Fruit fly (Drosophila melanogaster) whole organism, wandering third instar larva: Measurements from ENCODE around the gene Wdr92.

Source experiments
- Abd-B ChIP-seq: fragments of >200 bp; optimal IDR thresholded peaks from 2 replicates; lab custom pipeline; 2017; ENCODE audit warnings: missing biosample characterization, missing genetic modification characterization
- CG32264 ChIP-seq: fragments of 200-800 bp; sonication (Bioruptor generic); optimal IDR thresholded peaks from 2 replicates; lab custom pipeline; 2016; ENCODE audit warnings: missing biosample characterization, missing genetic modification characterization
- CG9705 ChIP-seq: fragments of 200-800 bp; sonication (Bioruptor generic); optimal IDR thresholded peaks from 2 replicates; lab custom pipeline; 2018; ENCODE audit warnings: missing biosample characterization, mild to moderate bottlenecking, missing genetic modification characterization
- CrebA ChIP-seq: fragments of 200-800 bp; sonication (Bioruptor generic); optimal IDR thresholded peaks from 2 replicates; lab custom pipeline; 2016; ENCODE audit warnings: missing biosample characterization, mild to moderate bottlenecking, missing genetic modification characterization, borderline replicate concordance
- Dif ChIP-seq: fragments of 200-275, 200-300 bp; sonication (Bioruptor generic); optimal IDR thresholded peaks from 2 replicates; lab custom pipeline; 2018; ENCODE audit warnings: missing biosample characterization, missing genetic modification characterization; ENCODE audit not compliant: partially characterized antibody
- GATAd ChIP-seq: sonication (Bioruptor generic); optimal IDR thresholded peaks from 2 replicates; lab custom pipeline; 2016; ENCODE audit warnings: missing biosample characterization, missing genetic modification characterization
- HLH106 ChIP-seq: fragments of 200-800 bp; optimal IDR thresholded peaks from 3 replicates; lab custom pipeline; 2019; ENCODE audit warnings: missing biosample characterization, mild to moderate bottlenecking, missing genetic modification characterization, moderate library complexity
- Hnf4 ChIP-seq: fragments of 200-800 bp; sonication (Bioruptor generic); optimal IDR thresholded peaks from 2 replicates; lab custom pipeline; 2016; ENCODE audit warnings: missing biosample characterization, mild to moderate bottlenecking, missing genetic modification characterization
- Hr83 ChIP-seq: fragments of 200-300 bp; sonication (Bioruptor generic); optimal IDR thresholded peaks from 2 replicates; lab custom pipeline; 2016; ENCODE audit warnings: missing biosample characterization, mild to moderate bottlenecking, missing genetic modification characterization, moderate library complexity; ENCODE audit not compliant: poor library complexity, severe bottlenecking
- Jra ChIP-seq: sonication (Bioruptor generic); optimal IDR thresholded peaks from 2 replicates; lab custom pipeline; 2016; ENCODE audit warnings: missing biosample characterization, missing genetic modification characterization
- Mio ChIP-seq: sonication (Bioruptor generic); optimal IDR thresholded peaks from 2 replicates; lab custom pipeline; 2016; ENCODE audit warnings: missing biosample characterization, missing genetic modification characterization
- Myc ChIP-seq: fragments of >200 bp; optimal IDR thresholded peaks from 2 replicates; lab custom pipeline; 2017
- N ChIP-seq: fragments of >200 bp; optimal IDR thresholded peaks from 2 replicates; lab custom pipeline; 2018; ENCODE audit warnings: missing biosample characterization, missing external identifiers, missing genetic modification characterization
- OdsH ChIP-seq: fragments of 200-800 bp; sonication (Bioruptor generic); optimal IDR thresholded peaks from 2 replicates; lab custom pipeline; 2016; ENCODE audit warnings: missing biosample characterization, mild to moderate bottlenecking, missing genetic modification characterization
- Rel ChIP-seq, 2 experiments: fragments of 200-800 bp; sonication (Bioruptor generic) in 1 of 2; optimal IDR thresholded peaks; 2 replicates in 1 of 2; 3 replicates in 1 of 2; lab custom pipeline; 2016 to 2019; ENCODE audit warnings: mild to moderate bottlenecking in 2 of 2, missing biosample characterization in 2 of 2, missing genetic modification characterization in 2 of 2, moderate library complexity in 1 of 2
- Sp1 ChIP-seq: fragments of 200-800 bp; sonication (Bioruptor generic); optimal IDR thresholded peaks from 3 replicates; lab custom pipeline; 2019; ENCODE audit warnings: missing biosample characterization, mild to moderate bottlenecking, missing genetic modification characterization, moderate library complexity
- Vsx2 ChIP-seq: fragments of 200-300, 225-300 bp; sonication (Bioruptor generic); optimal IDR thresholded peaks from 2 replicates; lab custom pipeline; 2018; ENCODE audit warnings: missing biosample characterization, missing genetic modification characterization; ENCODE audit not compliant: partially characterized antibody
- br ChIP-seq: fragments of 200-800 bp; sonication (Bioruptor generic); optimal IDR thresholded peaks from 2 replicates; lab custom pipeline; 2016; ENCODE audit warnings: missing biosample characterization, missing genetic modification characterization
- dl ChIP-seq, 2 experiments: fragments of 175-275, 200-275 bp in 1 of 2; fragments of 200-275 bp in 1 of 2; sonication (Bioruptor generic); optimal IDR thresholded peaks; lab custom pipeline; 2018; ENCODE audit warnings: mild to moderate bottlenecking in 2 of 2, missing biosample characterization in 2 of 2, missing genetic modification characterization in 2 of 2, moderate library complexity in 2 of 2; ENCODE audit not compliant: partially characterized antibody in 2 of 2, insufficient read depth in 1 of 2
- dmrt93B ChIP-seq: fragments of 200-800 bp; sonication (Bioruptor generic); optimal IDR thresholded peaks from 2 replicates; lab custom pipeline; 2018; ENCODE audit warnings: missing biosample characterization, mild to moderate bottlenecking, missing genetic modification characterization
- dsf ChIP-seq: sonication (Bioruptor generic); optimal IDR thresholded peaks from 2 replicates; lab custom pipeline; 2016; ENCODE audit warnings: missing biosample characterization, missing genetic modification characterization, borderline replicate concordance
- ey ChIP-seq: fragments of 200-800 bp; sonication (Bioruptor generic); optimal IDR thresholded peaks from 2 replicates; lab custom pipeline; 2016; ENCODE audit warnings: missing biosample characterization, missing genetic modification characterization
- foxo ChIP-seq, 2 experiments: fragments of 200-800 bp; sonication (Bioruptor generic); optimal IDR thresholded peaks; 2 replicates in 1 of 2; 3 replicates in 1 of 2; lab custom pipeline; 2016 to 2017; ENCODE audit warnings: missing biosample characterization in 2 of 2, missing genetic modification characterization in 2 of 2
- fru ChIP-seq: fragments of 200-800 bp; sonication (Bioruptor generic); optimal IDR thresholded peaks from 3 replicates; lab custom pipeline; 2016; ENCODE audit warnings: missing biosample characterization, mild to moderate bottlenecking, missing genetic modification characterization
- h ChIP-seq: fragments of 200-800 bp; sonication (Bioruptor generic); optimal IDR thresholded peaks from 3 replicates; lab custom pipeline; 2016; ENCODE audit warnings: missing biosample characterization, mild to moderate bottlenecking, missing genetic modification characterization
- jim ChIP-seq: fragments of 175-275, 200-325 bp; sonication (Bioruptor generic); optimal IDR thresholded peaks from 2 replicates; lab custom pipeline; 2016; ENCODE audit warnings: missing biosample characterization, mild to moderate bottlenecking, missing genetic modification characterization
- lola ChIP-seq: fragments of >200 bp; optimal IDR thresholded peaks from 2 replicates; lab custom pipeline; 2017; ENCODE audit warnings: missing biosample characterization, missing genetic modification characterization
- pan ChIP-seq: fragments of >200 bp; optimal IDR thresholded peaks from 2 replicates; lab custom pipeline; 2017
- rgr ChIP-seq: fragments of 200-800 bp; sonication (Bioruptor generic); optimal IDR thresholded peaks from 3 replicates; lab custom pipeline; 2016; ENCODE audit warnings: missing biosample characterization, mild to moderate bottlenecking, missing genetic modification characterization
- sage ChIP-seq: fragments of 200-800 bp; sonication (Bioruptor generic); optimal IDR thresholded peaks from 2 replicates; lab custom pipeline; 2016; ENCODE audit warnings: missing biosample characterization, mild to moderate bottlenecking, missing genetic modification characterization
- sv ChIP-seq: fragments of 200-800 bp; sonication (Bioruptor generic); optimal IDR thresholded peaks from 3 replicates; lab custom pipeline; 2016; ENCODE audit warnings: missing biosample characterization, missing genetic modification characterization
- tai ChIP-seq: sonication (Bioruptor generic); optimal IDR thresholded peaks from 2 replicates; lab custom pipeline; 2016; ENCODE audit warnings: missing biosample characterization, missing genetic modification characterization
- usp ChIP-seq: fragments of >200 bp; optimal IDR thresholded peaks from 2 replicates; lab custom pipeline; 2017; ENCODE audit warnings: missing biosample characterization, missing genetic modification characterization
- woc ChIP-seq: sonication (Bioruptor generic); optimal IDR thresholded peaks from 2 replicates; lab custom pipeline; 2016; ENCODE audit warnings: missing biosample characterization, mild to moderate bottlenecking, missing genetic modification characterization

The Wdr92 gene

DNA sequence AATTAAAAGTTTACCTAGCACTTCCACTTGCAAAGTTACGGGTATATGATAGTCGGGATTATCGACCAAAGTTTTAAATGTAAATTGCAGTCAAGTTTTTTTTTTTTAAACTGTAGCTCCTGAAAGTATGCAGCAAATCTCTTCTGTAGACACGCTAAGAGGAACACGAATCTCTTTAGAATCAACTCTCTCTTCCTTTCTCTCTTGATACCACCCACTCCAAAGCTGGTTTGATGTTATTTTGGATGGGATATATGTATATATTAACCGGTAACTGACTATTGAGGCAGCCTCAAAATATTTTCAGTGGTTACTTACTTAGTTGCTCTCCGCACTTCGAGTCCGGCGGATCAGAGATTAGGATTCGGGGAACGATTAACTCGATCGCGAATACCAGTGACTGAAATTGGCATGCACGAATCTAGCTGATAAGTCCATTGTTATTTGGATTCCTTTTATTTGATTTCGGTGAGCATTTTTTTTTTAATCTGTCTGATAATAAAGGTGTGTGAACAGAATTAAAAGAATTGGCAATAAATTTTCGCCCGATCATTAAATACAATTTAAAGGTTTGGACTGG, 29.1 kb upstream of the Wdr92 start, which contains the start of gene CG7408:
CG7408 (plus strand) TSS at position 316 of the 580 bp plus-strand sequence.
- peak in 1 of 2 experiments; percentile 28 for TF ChIP-seq dl (GFP tag; optimal IDR thresholded peaks at IDR 0.05; lab: Kevin White, UChicago; ENCODE audit: insufficient read depth in 1 of 2, partially characterized antibody in 2 of 2)
- peak; percentile 49 for TF ChIP-seq h (GFP tag; lab: Kevin White, UChicago)
- TF ChIP-seq Sp1: no peak
- peak; percentile 28 for TF ChIP-seq Hnf4
- TF ChIP-seq dsf: no peak
- no peak for TF ChIP-seq Mio (GFP tag; lab: Kevin White, UChicago)
- TF ChIP-seq woc (GFP tag; lab: Kevin White, UChicago): no peak
- no peak for TF ChIP-seq jim (GFP tag; lab: Kevin White, UChicago)
- no peak for TF ChIP-seq tai (GFP tag; lab: Kevin White, UChicago)
- TF ChIP-seq sv: no peak
- no peak for TF ChIP-seq pan
- TF ChIP-seq HLH106 (tag; lab: Kevin White, UChicago): no peak
- TF ChIP-seq CrebA: peak; percentile 65
- TF ChIP-seq fru (GFP tag; lab: Kevin White, UChicago): peak; percentile 79
- TF ChIP-seq Dif (GFP tag; lab: Kevin White, UChicago): peak; percentile 37
- no peak for TF ChIP-seq GATAd
- TF ChIP-seq Vsx2 (GFP tag; lab: Kevin White, UChicago): no peak
- no peak for TF ChIP-seq CG32264 (GFP tag; lab: Kevin White, UChicago)
- TF ChIP-seq OdsH (GFP tag; lab: Kevin White, UChicago): no peak
- no peak for TF ChIP-seq lola
- TF ChIP-seq sage (GFP tag; lab: Kevin White, UChicago): no peak
- no peak for TF ChIP-seq CG9705 (GFP tag; lab: Kevin White, UChicago)
- peak; percentile 24 for TF ChIP-seq br (GFP tag; lab: Kevin White, UChicago)
- TF ChIP-seq Hr83 (GFP tag; lab: Kevin White, UChicago): peak; percentile 12
- no peak for TF ChIP-seq Abd-B (GFP tag; lab: Kevin White, UChicago)
- TF ChIP-seq Jra: no peak
- TF ChIP-seq Myc: peak; percentile 29

DNA sequence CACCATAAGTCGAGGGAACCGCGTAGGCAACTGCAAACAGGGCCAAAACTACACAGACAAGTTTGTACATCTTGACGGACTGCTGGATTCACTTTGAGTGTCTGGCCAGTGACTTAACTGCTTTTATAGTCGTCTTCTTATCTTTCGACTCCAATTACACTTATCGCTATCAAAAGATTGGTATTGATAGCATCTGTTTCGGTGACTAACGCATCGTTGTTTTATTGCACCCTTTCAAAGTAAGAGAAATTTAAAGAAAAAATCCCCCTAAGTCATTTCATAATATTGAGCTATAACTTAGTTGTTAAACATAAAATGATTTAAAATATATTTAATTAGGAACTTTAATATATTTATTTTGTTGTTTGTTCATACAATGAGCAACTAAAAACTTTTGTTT, 23.7 kb upstream of the Wdr92 start, which contains the start of gene CG5506:
CG5506 (minus strand) TSS at position 101 of the 400 bp plus-strand sequence.
- TF ChIP-seq Rel (GFP tag; optimal IDR thresholded peaks at IDR 0.05; lab: Kevin White, UChicago) (no peak), Rel (tag; optimal IDR thresholded peaks at IDR 0.05; lab: Kevin White, UChicago) (peak; percentile 66), ey (GFP tag; lab: Kevin White, UChicago) (no peak), sage (GFP tag; lab: Kevin White, UChicago) (no peak)

DNA sequence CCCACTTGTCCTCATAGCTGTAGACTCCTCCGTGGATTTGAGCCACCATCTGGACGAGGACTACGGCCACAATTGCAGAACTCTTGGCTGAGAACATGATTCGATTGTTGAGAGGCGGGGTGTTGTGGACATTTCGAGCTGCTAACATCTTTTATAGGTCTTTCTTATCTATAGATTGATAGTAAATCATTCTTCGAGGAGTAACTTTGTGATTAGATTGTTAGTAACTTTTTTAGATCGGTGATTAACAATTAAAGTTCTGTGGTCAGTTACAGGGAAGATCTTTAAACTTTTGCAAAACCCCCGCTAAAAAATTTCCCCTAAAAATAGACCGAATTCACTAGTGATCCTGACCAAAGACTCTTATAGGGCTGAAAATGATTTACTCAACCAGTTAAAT, 21.4 kb upstream of the Wdr92 start, which contains the start of gene CG16775:
CG16775 (minus strand) TSS at position 101 of the 400 bp plus-strand sequence.
- TF ChIP-seq Hnf4 (no peak), dsf (no peak), Dif (GFP tag; lab: Kevin White, UChicago) (no peak), OdsH (GFP tag; lab: Kevin White, UChicago) (no peak), GATAd (no peak), dmrt93B (no peak), lola (no peak), Abd-B (GFP tag; lab: Kevin White, UChicago) (no peak), usp (GFP tag; lab: Kevin White, UChicago) (no peak), foxo (GFP tag; optimal IDR thresholded peaks at IDR 0.05; lab: Kevin White, UChicago) (no peak), CG9705 (GFP tag; lab: Kevin White, UChicago) (no peak), CG32264 (GFP tag; lab: Kevin White, UChicago) (no peak)
- TF ChIP-seq, all 38 proteins: peak for 0

DNA sequence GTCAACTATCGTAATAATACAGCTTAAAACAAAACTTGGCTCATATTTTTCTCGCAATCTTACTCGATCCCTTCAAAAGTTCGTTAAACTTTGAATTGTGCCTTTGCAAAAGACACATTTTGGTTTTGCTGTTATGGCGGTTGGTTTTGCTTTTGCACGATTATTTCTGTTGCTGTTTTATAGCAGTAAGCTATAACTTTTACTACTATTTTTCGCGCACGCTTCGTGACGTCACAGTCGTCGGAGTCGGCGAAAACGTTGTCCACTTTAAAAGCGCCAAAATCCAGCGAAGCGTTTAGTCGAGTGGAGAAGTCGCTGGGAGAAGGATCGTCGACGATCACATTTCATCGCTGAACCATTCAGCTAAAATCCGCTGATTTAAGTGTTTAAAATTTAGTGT, 20.6 kb upstream of the Wdr92 start, which contains the start of gene CG7402:
CG7402 (plus strand) TSS at position 313 of the 400 bp plus-strand sequence.
- no peak for TF ChIP-seq jim (GFP tag; lab: Kevin White, UChicago)
- TF ChIP-seq N (GFP tag; lab: Kevin White, UChicago): no peak
- no peak for TF ChIP-seq rgr (GFP tag; lab: Kevin White, UChicago)
- TF ChIP-seq OdsH (GFP tag; lab: Kevin White, UChicago): no peak
- no peak for TF ChIP-seq Hnf4
- no peak for TF ChIP-seq woc (GFP tag; lab: Kevin White, UChicago)
- no peak for TF ChIP-seq fru (GFP tag; lab: Kevin White, UChicago)
- TF ChIP-seq dsf: no peak
- no peak for TF ChIP-seq sv
- TF ChIP-seq ey (GFP tag; lab: Kevin White, UChicago): no peak
- TF ChIP-seq Abd-B (GFP tag; lab: Kevin White, UChicago): no peak
- TF ChIP-seq foxo (GFP tag; optimal IDR thresholded peaks at IDR 0.05; lab: Kevin White, UChicago): no peak
- TF ChIP-seq CrebA: no peak
- no peak for TF ChIP-seq Mio (GFP tag; lab: Kevin White, UChicago)
- no peak for TF ChIP-seq Sp1
- no peak for TF ChIP-seq usp (GFP tag; lab: Kevin White, UChicago)
- no peak for TF ChIP-seq lola
